Fruit fly (Drosophila melanogaster) whole organism, embryonic: ENCODE measurements around the gene Ugt316A1.
A peak's percentile ranks its signal among the peaks of the same experiment; 100 is the strongest.

Experiments used
- CG10147 ChIP-seq: fragments of 200-800 bp; sonication (Bioruptor generic); optimal IDR thresholded peaks from 2 replicates; lab custom pipeline; 2019; ENCODE audit warnings: missing biosample characterization, mild to moderate bottlenecking, missing genetic modification characterization, moderate library complexity
- CG10543 ChIP-seq: fragments of 200-800 bp; sonication (Bioruptor generic); optimal IDR thresholded peaks from 3 replicates; lab custom pipeline; 2017; ENCODE audit warnings: missing biosample characterization, mild to moderate bottlenecking, missing genetic modification characterization, moderate library complexity
- CG11247 ChIP-seq: fragments of 200-800 bp; sonication (Bioruptor generic); IDR thresholded peaks from 2 replicates; pipeline ENCODE4 v1.3.6; 2022; ENCODE audit warnings: missing biosample characterization, missing genetic modification characterization
- CG11504 ChIP-seq: fragments of 200-800 bp; sonication (Bioruptor generic); optimal IDR thresholded peaks from 3 replicates; lab custom pipeline; 2019; ENCODE audit warnings: missing biosample characterization, mild to moderate bottlenecking, missing genetic modification characterization, moderate library complexity
- CG16813 ChIP-seq: fragments of 200-800 bp; sonication (Bioruptor generic); IDR thresholded peaks from 3 replicates; pipeline ENCODE4 v1.3.6; 2022; ENCODE audit warnings: missing biosample characterization, missing genetic modification characterization; ENCODE audit not compliant: partially characterized antibody
- CG16815 ChIP-seq: fragments of 200-800 bp; sonication (Bioruptor generic); optimal IDR thresholded peaks from 3 replicates; lab custom pipeline; 2017; ENCODE audit warnings: missing biosample characterization, mild to moderate bottlenecking, missing genetic modification characterization
- CG17802 ChIP-seq: fragments of 200-800 bp; sonication (Bioruptor generic); optimal IDR thresholded peaks from 2 replicates; lab custom pipeline; 2018; ENCODE audit warnings: missing biosample characterization, mild to moderate bottlenecking, missing genetic modification characterization, moderate library complexity
- CG18262 ChIP-seq: fragments of 200-800 bp; optimal IDR thresholded peaks from 3 replicates; lab custom pipeline; 2019; ENCODE audit warnings: missing biosample characterization, mild to moderate bottlenecking, missing genetic modification characterization, moderate library complexity
- CG2120 ChIP-seq: fragments of 200-800 bp; sonication (Bioruptor generic); optimal IDR thresholded peaks from 3 replicates; lab custom pipeline; 2016; ENCODE audit warnings: missing biosample characterization, missing genetic modification characterization
- CG2129 ChIP-seq: fragments of 200-800 bp; sonication (Bioruptor generic); IDR thresholded peaks from 2 replicates; pipeline ENCODE4 v1.3.6; 2022; ENCODE audit warnings: missing biosample characterization, missing genetic modification characterization; ENCODE audit not compliant: partially characterized antibody
- CG2712 ChIP-seq: fragments of 200-800 bp; optimal IDR thresholded peaks from 3 replicates; lab custom pipeline; 2019; ENCODE audit warnings: missing biosample characterization, mild to moderate bottlenecking, missing genetic modification characterization, moderate library complexity
- CG30020 ChIP-seq: fragments of 200-800 bp; optimal IDR thresholded peaks from 2 replicates; lab custom pipeline; 2019; ENCODE audit warnings: missing biosample characterization, mild to moderate bottlenecking, missing genetic modification characterization, moderate library complexity
- CG3838 ChIP-seq: fragments of 200-800 bp; sonication (Bioruptor generic); optimal IDR thresholded peaks from 3 replicates; lab custom pipeline; 2016; ENCODE audit warnings: missing biosample characterization, missing genetic modification characterization
- CG4282 ChIP-seq: fragments of 200-800 bp; sonication (Bioruptor generic); optimal IDR thresholded peaks from 2 replicates; lab custom pipeline; 2016; ENCODE audit warnings: missing biosample characterization, missing genetic modification characterization
- CG6854 ChIP-seq: fragments of 200-800 bp; sonication (Bioruptor generic); optimal IDR thresholded peaks from 3 replicates; lab custom pipeline; 2017; ENCODE audit warnings: missing biosample characterization, mild to moderate bottlenecking, missing genetic modification characterization
- Dek ChIP-seq: fragments of 200-800 bp; sonication (Bioruptor generic); optimal IDR thresholded peaks from 3 replicates; lab custom pipeline; 2019; ENCODE audit warnings: missing biosample characterization, mild to moderate bottlenecking, missing genetic modification characterization, moderate library complexity
- Dip3 ChIP-seq: fragments of 200-800 bp; sonication (Bioruptor generic); optimal IDR thresholded peaks from 3 replicates; lab custom pipeline; 2016; ENCODE audit warnings: missing biosample characterization, missing genetic modification characterization
- Dref ChIP-seq: fragments of 200-800 bp; sonication (Bioruptor generic); IDR thresholded peaks from 2 replicates; pipeline ENCODE4 v1.3.6; 2022; ENCODE audit warnings: missing biosample characterization, missing genetic modification characterization
- E2f1 ChIP-seq: fragments of 200-800 bp; sonication (Bioruptor generic); IDR thresholded peaks from 2 replicates; pipeline ENCODE4 v1.3.6; 2022; ENCODE audit warnings: missing biosample characterization, missing genetic modification characterization
- Hey ChIP-seq: fragments of 200-800 bp; sonication (Bioruptor generic); optimal IDR thresholded peaks from 3 replicates; lab custom pipeline; 2018; ENCODE audit warnings: missing biosample characterization, mild to moderate bottlenecking, missing genetic modification characterization
- Hr78 ChIP-seq, 2 experiments: fragments of 200-800 bp in 1 of 2; fragments of >200 bp in 1 of 2; sonication (Bioruptor generic) in 1 of 2; optimal IDR thresholded peaks; 2 replicates each; lab custom pipeline; 2017 to 2019; ENCODE audit warnings: missing biosample characterization in 2 of 2, missing genetic modification characterization in 2 of 2, mild to moderate bottlenecking in 1 of 2, moderate library complexity in 1 of 2
- Kr ChIP-seq: fragments of 200-800 bp; sonication (Bioruptor generic); optimal IDR thresholded peaks from 2 replicates; lab custom pipeline; 2017; ENCODE audit warnings: missing biosample characterization, mild to moderate bottlenecking, missing genetic modification characterization
- MESR4 ChIP-seq: fragments of 200-800 bp; sonication (Bioruptor generic); optimal IDR thresholded peaks from 2 replicates; lab custom pipeline; 2018; ENCODE audit warnings: missing biosample characterization, mild to moderate bottlenecking, missing genetic modification characterization, moderate library complexity
- Nf-YA ChIP-seq: fragments of 200-800 bp; sonication (Bioruptor generic); IDR thresholded peaks from 2 replicates; pipeline ENCODE4 v1.3.6; 2022; ENCODE audit warnings: missing biosample characterization, missing genetic modification characterization
- Pdp1 ChIP-seq, 2 experiments: fragments of 200-800 bp; sonication (Bioruptor generic); optimal IDR thresholded peaks; 3 replicates each; lab custom pipeline; 2016; ENCODE audit warnings: missing biosample characterization in 2 of 2, missing genetic modification characterization in 2 of 2, mild to moderate bottlenecking in 1 of 2, moderate library complexity in 1 of 2
- Taf1 ChIP-seq: fragments of 200-800 bp; sonication (Bioruptor generic); IDR thresholded peaks from 2 replicates; pipeline ENCODE4 v1.3.6; 2022; ENCODE audit warnings: missing biosample characterization, missing genetic modification characterization
- Vsx1 ChIP-seq: fragments of 200-800 bp; sonication (Bioruptor generic); optimal IDR thresholded peaks from 2 replicates; lab custom pipeline; 2017; ENCODE audit warnings: missing biosample characterization, mild to moderate bottlenecking, missing genetic modification characterization, missing genetic modification reagents
- aop ChIP-seq: fragments of 200-800 bp; sonication (Bioruptor generic); IDR thresholded peaks from 2 replicates; pipeline ENCODE4 v1.3.6; 2022; ENCODE audit warnings: missing biosample characterization, missing genetic modification characterization
- ara ChIP-seq: fragments of 200-800 bp; sonication (Bioruptor generic); IDR thresholded peaks from 2 replicates; pipeline ENCODE4 v1.3.6; 2022; ENCODE audit warnings: missing biosample characterization, missing genetic modification characterization
- chinmo ChIP-seq: fragments of 200-800 bp; sonication (Bioruptor generic); IDR thresholded peaks from 4 replicates; pipeline ENCODE4 v1.3.6; 2022; ENCODE audit warnings: missing biosample characterization, missing genetic modification characterization; ENCODE audit not compliant: partially characterized antibody
- crp ChIP-seq, 2 experiments: fragments of 200-800 bp; sonication (Bioruptor generic); optimal IDR thresholded peaks; 2 replicates in 1 of 2; 3 replicates in 1 of 2; lab custom pipeline; 2017; ENCODE audit warnings: missing biosample characterization in 2 of 2, missing genetic modification characterization in 2 of 2, mild to moderate bottlenecking in 1 of 2, moderate library complexity in 1 of 2
- fd102C ChIP-seq: fragments of 200-800 bp; sonication (Bioruptor generic); optimal IDR thresholded peaks from 2 replicates; lab custom pipeline; 2018; ENCODE audit warnings: missing biosample characterization, mild to moderate bottlenecking, missing genetic modification characterization, moderate library complexity
- fd64A ChIP-seq: fragments of 200-800 bp; sonication (Bioruptor generic); optimal IDR thresholded peaks from 3 replicates; lab custom pipeline; 2018; ENCODE audit warnings: missing biosample characterization, mild to moderate bottlenecking, missing genetic modification characterization
- ftz-f1 ChIP-seq: fragments of 200-800 bp; sonication (Bioruptor generic); optimal IDR thresholded peaks from 2 replicates; lab custom pipeline; 2016; ENCODE audit warnings: missing biosample characterization, missing genetic modification characterization
- gfzf ChIP-seq: fragments of 200-800 bp; sonication (Bioruptor generic); optimal IDR thresholded peaks from 2 replicates; lab custom pipeline; 2016; ENCODE audit warnings: missing biosample characterization, mild to moderate bottlenecking, missing genetic modification characterization, moderate library complexity
- gt ChIP-seq: fragments of 200-800 bp; sonication (Bioruptor generic); IDR thresholded peaks from 2 replicates; pipeline ENCODE4 v1.3.6; 2022; ENCODE audit warnings: missing biosample characterization, missing genetic modification characterization
- insv ChIP-seq, 2 experiments: fragments of 200-800 bp; sonication (Bioruptor generic); optimal IDR thresholded peaks; 3 replicates each; lab custom pipeline; 2016 to 2018; ENCODE audit warnings: missing biosample characterization in 2 of 2, missing genetic modification characterization in 2 of 2
- kah ChIP-seq: fragments of 200-800 bp; sonication (Bioruptor generic); optimal IDR thresholded peaks from 2 replicates; lab custom pipeline; 2018; ENCODE audit warnings: missing biosample characterization, mild to moderate bottlenecking, missing genetic modification characterization
- lov ChIP-seq, 2 experiments: fragments of 200-800 bp in 1 of 2; fragments of >200 bp in 1 of 2; sonication (Bioruptor generic) in 1 of 2; IDR thresholded peaks in 1 of 2; optimal IDR thresholded peaks in 1 of 2; 2 replicates in 1 of 2; 3 replicates in 1 of 2; pipeline versions ENCODE4 v1.3.6 to Lab custom; 2017 to 2022; ENCODE audit warnings: missing biosample characterization in 1 of 2, missing genetic modification characterization in 1 of 2
- nerfin-1 ChIP-seq: fragments of 200-800 bp; sonication (Bioruptor generic); optimal IDR thresholded peaks from 3 replicates; lab custom pipeline; 2019; ENCODE audit warnings: missing biosample characterization, mild to moderate bottlenecking, missing genetic modification characterization, moderate library complexity
- pros ChIP-seq: fragments of 200-800 bp; sonication (Bioruptor generic); optimal IDR thresholded peaks from 3 replicates; lab custom pipeline; 2019; ENCODE audit warnings: missing biosample characterization, mild to moderate bottlenecking, missing genetic modification characterization, moderate library complexity
- row ChIP-seq: fragments of 200-800 bp; sonication (Bioruptor generic); IDR thresholded peaks from 3 replicates; pipeline ENCODE4 v1.3.6; 2022; ENCODE audit warnings: missing biosample characterization, missing genetic modification characterization
- sob ChIP-seq: fragments of 200-800 bp; sonication (Bioruptor generic); IDR thresholded peaks from 2 replicates; pipeline ENCODE4 v1.3.6; 2022; ENCODE audit warnings: missing biosample characterization, missing genetic modification characterization
- ssp ChIP-seq: fragments of 200-800 bp; sonication (Bioruptor generic); IDR thresholded peaks from 2 replicates; pipeline ENCODE4 v1.3.6; 2022; ENCODE audit warnings: missing biosample characterization, missing genetic modification characterization
- stwl ChIP-seq: fragments of 200-800 bp; sonication (Bioruptor generic); optimal IDR thresholded peaks from 3 replicates; lab custom pipeline; 2018; ENCODE audit warnings: missing biosample characterization, mild to moderate bottlenecking, missing genetic modification characterization, moderate library complexity
- tap ChIP-seq: fragments of 200-800 bp; optimal IDR thresholded peaks from 3 replicates; lab custom pipeline; 2019; ENCODE audit warnings: missing biosample characterization, mild to moderate bottlenecking, missing genetic modification characterization, moderate library complexity
- unpg ChIP-seq: fragments of 200-800 bp; sonication (Bioruptor generic); optimal IDR thresholded peaks from 3 replicates; lab custom pipeline; 2018; ENCODE audit warnings: missing biosample characterization, mild to moderate bottlenecking, missing genetic modification characterization, moderate library complexity
- vvl ChIP-seq: fragments of 200-800 bp; sonication (Bioruptor generic); IDR thresholded peaks from 2 replicates; pipeline ENCODE4 v1.3.6; 2022; ENCODE audit warnings: missing biosample characterization, missing genetic modification characterization
- zen ChIP-seq: fragments of 200-800 bp; sonication (Bioruptor generic); optimal IDR thresholded peaks from 3 replicates; lab custom pipeline; 2018; ENCODE audit warnings: missing biosample characterization, mild to moderate bottlenecking, missing genetic modification characterization, moderate library complexity

The Ugt316A1 gene

dm6 chr3L:19024800-19025199, 37.8 kb downstream of the Ugt316A1 start (continued):
- TF ChIP-seq E2f1 (peak; percentile 77), ftz-f1 (GFP tag; lab: Kevin White, UChicago) (no peak), CG2129 (GFP tag; lab: Robert Waterston, UW) (no peak), ara (GFP tag; lab: Robert Waterston, UW) (peak; percentile 92), Kr (GFP tag; lab: Kevin White, UChicago) (no peak), Vsx1 (GFP tag; lab: Kevin White, UChicago) (peak; percentile 28), Dip3 (GFP tag; lab: Kevin White, UChicago) (peak; percentile 22), CG11247 (GFP tag; lab: Robert Waterston, UW) (peak; percentile 67), zen (tag; lab: Kevin White, UChicago) (peak; percentile 53), CG2120 (GFP tag; lab: Kevin White, UChicago) (peak; percentile 57), nerfin-1 (tag; lab: Kevin White, UChicago) (peak; percentile 75), ssp (GFP tag; lab: Robert Waterston, UW) (peak; percentile 58), fd64A (GFP tag; lab: Kevin White, UChicago) (peak; percentile 60), Hey (tag; lab: Kevin White, UChicago) (no peak), row (peak; percentile 85), CG2712 (peak; percentile 90), aop (GFP tag; lab: Robert Waterston, UW) (no peak), MESR4 (GFP tag; lab: Kevin White, UChicago) (no peak), Dref (GFP tag; lab: Robert Waterston, UW) (no peak), Taf1 (GFP tag; lab: Robert Waterston, UW) (0 out of 2 replicates have a peak, but pooled peaks have one; percentile 13), vvl (GFP tag; lab: Robert Waterston, UW) (peak; percentile 92), CG16813 (no peak), insv (GFP tag; optimal IDR thresholded peaks at IDR 0.05; lab: Kevin White, UChicago) (peak in 1 of 2 experiments; percentile 1), lov (optimal IDR thresholded peaks at IDR 0.05; lab: Kevin White, UChicago) (no peak), lov (GFP tag; IDR thresholded peaks at IDR 0.05; lab: Robert Waterston, UW) (peak; percentile 92), CG18262 (tag; lab: Kevin White, UChicago) (peak; percentile 90), CG11504 (tag; lab: Kevin White, UChicago) (peak; percentile 82), gt (GFP tag; lab: Robert Waterston, UW) (peak; percentile 69), CG17802 (tag; lab: Kevin White, UChicago) (peak; percentile 56), Nf-YA (GFP tag; lab: Robert Waterston, UW) (0 out of 2 replicates have a peak, but pooled peaks have one; percentile 39), Dek (tag; lab: Kevin White, UChicago) (peak; percentile 11), kah (peak; percentile 47), crp (GFP tag; optimal IDR thresholded peaks at IDR 0.05; lab: Kevin White, UChicago) (peak in 1 of 2 experiments; percentile 30), tap (tag; lab: Kevin White, UChicago) (no peak), unpg (GFP tag; lab: Kevin White, UChicago) (peak; percentile 66), sob (GFP tag; lab: Robert Waterston, UW) (peak; percentile 73), CG10147 (peak; percentile 49), CG16815 (GFP tag; lab: Kevin White, UChicago) (peak; percentile 71), chinmo (GFP tag; lab: Robert Waterston, UW) (0 out of 4 replicates have a peak, but pooled peaks have one; percentile 43), CG6854 (GFP tag; lab: Kevin White, UChicago) (no peak), CG3838 (peak; percentile 31), CG4282 (GFP tag; lab: Kevin White, UChicago) (peak; percentile 39), gfzf (no peak), stwl (tag; lab: Kevin White, UChicago) (no peak), Hr78 (GFP tag; optimal IDR thresholded peaks at IDR 0.05; lab: Kevin White, UChicago) (peak in 1 of 2 experiments; percentile 50), CG30020 (tag; lab: Kevin White, UChicago) (peak; percentile 23), pros (GFP tag; lab: Kevin White, UChicago) (no peak), Pdp1 (GFP tag; optimal IDR thresholded peaks at IDR 0.05; lab: Kevin White, UChicago) (peak; percentile 63 to 70), fd102C (GFP tag; lab: Kevin White, UChicago) (no peak), CG10543 (GFP tag; lab: Kevin White, UChicago) (no peak)
